Fruit fly (Drosophila melanogaster): ENCODE results near the gene LeuRS.

The LeuRS gene

DNA sequence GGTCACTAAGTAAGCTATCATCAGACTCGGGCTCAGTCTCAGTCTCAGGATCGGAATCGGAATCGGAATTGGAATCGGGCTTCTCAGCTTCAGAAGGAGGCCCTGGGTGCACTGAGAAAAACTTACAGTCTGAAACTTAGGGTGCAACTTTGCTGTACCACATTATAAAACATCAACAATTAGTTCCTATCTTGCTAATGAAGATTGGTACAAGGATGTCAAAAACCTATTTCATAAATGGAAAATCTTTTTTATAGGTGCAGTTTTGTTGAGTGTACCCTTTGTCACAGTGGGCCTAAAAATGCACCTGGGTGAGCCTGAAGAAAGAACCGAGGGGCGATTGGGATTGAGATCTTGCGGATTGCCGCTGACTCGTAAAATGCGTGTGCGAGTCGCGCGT is 38.3 kb upstream of the LeuRS start:
- peak; percentile 63 for TF ChIP-seq OdsH (GFP tag; optimal IDR thresholded peaks at IDR 0.05)
- peak; percentile 71 for TF ChIP-seq br (GFP tag; optimal IDR thresholded peaks at IDR 0.05)
- TF ChIP-seq Sp1 (GFP tag; optimal IDR thresholded peaks at IDR 0.05), result peak; percentile 74
- TF ChIP-seq Jra (GFP tag; optimal IDR thresholded peaks at IDR 0.05), result peak; percentile 51
- TF ChIP-seq psq (GFP tag; optimal IDR thresholded peaks at IDR 0.05), result peak; percentile 26
- TF ChIP-seq foxo (GFP tag; optimal IDR thresholded peaks at IDR 0.05), result peak in 1 of 2 experiments; percentile 51
- TF ChIP-seq fru (GFP tag; optimal IDR thresholded peaks at IDR 0.05), result peak; percentile 64
- no peak for TF ChIP-seq Hr83 (GFP tag; optimal IDR thresholded peaks at IDR 0.05; ENCODE audit: poor library complexity, severe bottlenecking)
- TF ChIP-seq ey (GFP tag; optimal IDR thresholded peaks at IDR 0.05), result peak; percentile 54
- no peak for TF ChIP-seq N (GFP tag; optimal IDR thresholded peaks at IDR 0.05)
- TF ChIP-seq woc (GFP tag; optimal IDR thresholded peaks at IDR 0.05), result peak; percentile 18
- TF ChIP-seq rgr (GFP tag; optimal IDR thresholded peaks at IDR 0.05), result peak; percentile 50
- TF ChIP-seq h (GFP tag; optimal IDR thresholded peaks at IDR 0.05), result peak; percentile 64
- TF ChIP-seq Abd-B (GFP tag; optimal IDR thresholded peaks at IDR 0.05), result no peak
- no peak for TF ChIP-seq CG9705 (GFP tag; optimal IDR thresholded peaks at IDR 0.05)
- peak; percentile 69 for TF ChIP-seq Hnf4 (GFP tag; optimal IDR thresholded peaks at IDR 0.05)
- TF ChIP-seq dmrt93B (GFP tag; optimal IDR thresholded peaks at IDR 0.05), result peak; percentile 26
- peak; percentile 71 for TF ChIP-seq HLH106 (tag; optimal IDR thresholded peaks at IDR 0.05)

DNA sequence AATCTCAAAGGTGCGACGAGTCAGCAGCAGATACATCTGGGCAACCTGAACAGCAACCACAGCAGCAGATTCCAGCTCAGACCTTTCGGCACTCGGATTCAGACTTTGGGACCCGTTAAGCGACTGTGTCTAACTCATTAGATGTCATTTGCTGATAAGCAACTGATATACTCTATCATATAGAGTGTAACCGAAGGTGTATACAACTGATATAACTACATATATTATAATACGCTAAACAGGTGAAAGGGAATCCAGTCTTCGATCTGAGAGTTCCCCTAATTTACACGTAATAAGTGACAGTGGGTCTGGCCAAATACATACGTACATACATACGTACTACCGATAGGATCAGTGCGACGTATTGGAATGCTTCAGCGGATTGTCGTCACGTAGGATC is 36.1 kb upstream of the LeuRS start:
- TF ChIP-seq sv (GFP tag; optimal IDR thresholded peaks at IDR 0.05) (no peak), Hnf4 (GFP tag; optimal IDR thresholded peaks at IDR 0.05) (peak; percentile 26), woc (GFP tag; optimal IDR thresholded peaks at IDR 0.05) (peak; percentile 34), fru (GFP tag; optimal IDR thresholded peaks at IDR 0.05) (peak; percentile 20), Jra (GFP tag; optimal IDR thresholded peaks at IDR 0.05) (no peak), ey (GFP tag; optimal IDR thresholded peaks at IDR 0.05) (peak; percentile 33), h (GFP tag; optimal IDR thresholded peaks at IDR 0.05) (peak; percentile 68), OdsH (GFP tag; optimal IDR thresholded peaks at IDR 0.05) (peak; percentile 15), jim (GFP tag; optimal IDR thresholded peaks at IDR 0.05) (no peak), Myc (optimal IDR thresholded peaks at IDR 0.05) (no peak), dmrt93B (GFP tag; optimal IDR thresholded peaks at IDR 0.05) (no peak), foxo (GFP tag; optimal IDR thresholded peaks at IDR 0.05) (peak in 1 of 2 experiments; percentile 39), usp (GFP tag; optimal IDR thresholded peaks at IDR 0.05) (no peak), br (GFP tag; optimal IDR thresholded peaks at IDR 0.05) (peak; percentile 37), rgr (GFP tag; optimal IDR thresholded peaks at IDR 0.05) (peak; percentile 49), CrebA (GFP tag; optimal IDR thresholded peaks at IDR 0.05; ENCODE audit: borderline replicate concordance) (no peak)

DNA sequence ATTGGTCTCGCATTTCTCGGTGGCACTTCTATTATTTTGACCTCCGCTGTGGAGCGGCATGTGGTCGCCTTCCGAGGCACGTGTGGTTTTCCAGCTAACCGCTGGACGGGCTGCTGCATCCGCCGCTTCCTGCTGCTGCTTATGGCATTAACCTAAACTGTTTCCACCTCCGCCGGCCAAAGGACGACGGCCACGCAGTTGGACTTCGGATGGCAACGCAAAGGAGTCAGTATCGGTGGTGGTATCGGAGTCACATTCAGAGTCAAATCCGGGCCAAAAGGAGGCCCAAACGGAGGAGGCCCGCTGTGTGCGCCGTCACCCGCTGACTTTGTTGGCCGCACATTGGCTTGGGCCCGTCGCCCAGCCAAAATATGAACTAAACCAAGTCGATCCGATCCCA is 35.3 kb upstream of the LeuRS start:
- TF ChIP-seq CG9705 (GFP tag; optimal IDR thresholded peaks at IDR 0.05) (no peak), Hr83 (GFP tag; optimal IDR thresholded peaks at IDR 0.05; ENCODE audit: poor library complexity, severe bottlenecking) (no peak), Rel (GFP tag; optimal IDR thresholded peaks at IDR 0.05) (no peak), Rel (tag; optimal IDR thresholded peaks at IDR 0.05) (no peak), Mio (GFP tag; optimal IDR thresholded peaks at IDR 0.05) (no peak), HLH106 (tag; optimal IDR thresholded peaks at IDR 0.05) (no peak), N (GFP tag; optimal IDR thresholded peaks at IDR 0.05) (no peak), foxo (GFP tag; optimal IDR thresholded peaks at IDR 0.05) (no peak), psq (GFP tag; optimal IDR thresholded peaks at IDR 0.05) (no peak)

DNA sequence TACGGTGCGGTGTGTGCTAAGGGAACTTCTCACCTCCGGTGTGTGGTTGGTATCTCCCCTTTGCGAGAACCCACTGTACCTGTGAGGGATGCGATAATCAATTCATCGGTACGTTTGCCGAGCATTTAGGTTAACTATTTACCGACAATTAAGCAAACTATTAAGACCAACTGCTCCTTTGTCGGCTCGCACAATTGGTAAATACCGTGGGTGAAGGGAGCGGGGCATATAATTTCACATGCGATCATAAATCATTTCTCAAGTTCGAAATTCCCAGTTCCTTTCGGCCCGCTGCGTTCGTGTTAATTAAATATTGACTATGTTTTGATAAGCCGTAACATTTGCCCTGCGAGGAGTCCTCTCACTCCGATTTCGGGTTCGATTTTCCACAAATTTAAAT is 34.4 kb upstream of the LeuRS start:
- TF ChIP-seq Hnf4 (GFP tag; optimal IDR thresholded peaks at IDR 0.05), result no peak
- no peak for TF ChIP-seq Abd-B (GFP tag; optimal IDR thresholded peaks at IDR 0.05)
- TF ChIP-seq sv (GFP tag; optimal IDR thresholded peaks at IDR 0.05), result no peak
- TF ChIP-seq tai (GFP tag; optimal IDR thresholded peaks at IDR 0.05), result no peak
- no peak for TF ChIP-seq h (GFP tag; optimal IDR thresholded peaks at IDR 0.05)
- TF ChIP-seq Dif (GFP tag; optimal IDR thresholded peaks at IDR 0.05; ENCODE audit: partially characterized antibody), result no peak
- TF ChIP-seq dmrt93B (GFP tag; optimal IDR thresholded peaks at IDR 0.05), result no peak
- TF ChIP-seq sage (GFP tag; optimal IDR thresholded peaks at IDR 0.05), result no peak
- no peak for TF ChIP-seq Hr78 (GFP tag; optimal IDR thresholded peaks at IDR 0.05)

DNA sequence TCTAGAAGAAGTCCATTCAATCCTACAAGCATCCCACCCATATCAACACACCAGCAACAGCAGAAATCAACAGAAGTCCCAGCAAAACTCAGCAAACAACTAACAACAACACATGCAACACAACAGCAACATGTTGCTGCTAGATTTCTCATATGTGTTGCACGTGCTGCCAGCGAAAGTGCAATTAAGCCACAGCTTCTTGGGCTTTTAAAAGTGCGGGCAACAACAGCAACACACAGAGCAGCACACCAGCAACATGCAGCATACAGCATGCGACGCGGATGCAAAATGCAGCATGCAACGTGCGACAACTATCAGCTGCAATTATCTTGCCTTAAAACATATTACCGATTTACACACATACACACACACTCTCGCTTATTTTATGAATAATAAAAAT is 33.1 kb upstream of the LeuRS start:
- TF ChIP-seq ey (GFP tag; optimal IDR thresholded peaks at IDR 0.05) (no peak), psq (GFP tag; optimal IDR thresholded peaks at IDR 0.05) (no peak), brk (GFP tag; optimal IDR thresholded peaks at IDR 0.05) (no peak), woc (GFP tag; optimal IDR thresholded peaks at IDR 0.05) (no peak), pan (optimal IDR thresholded peaks at IDR 0.05) (no peak)
